Fruit fly (Drosophila melanogaster) whole organism, larva: ENCODE results near the gene Ogg1.

Experiments
- noc ChIP-seq: fragments of 200-800 bp; sonication (Bioruptor generic); optimal IDR thresholded peaks from 3 replicates; lab custom pipeline; 2019; ENCODE audit warnings: missing biosample characterization, mild to moderate bottlenecking, missing genetic modification characterization, moderate library complexity

Gene Ogg1

dm6 chrX:8671348-8672298 lies 18.5 kb upstream of the Ogg1 start:
- no peak for TF ChIP-seq noc

dm6 chrX:8676631-8677224 lies 13.4 kb upstream of the Ogg1 start, which contains the start of gene Rubicon:
Gene Rubicon (plus strand): TSS chrX:8677063.
- no peak for TF ChIP-seq noc

dm6 chrX:8677434-8677833 lies 12.7 kb upstream of the Ogg1 start:
- TF ChIP-seq noc: no peak

dm6 chrX:8681189-8681821 lies 8.8 kb upstream of the Ogg1 start, which contains the start of gene CAH3:
Gene CAH3 (plus strand): TSS chrX:8681252.
- TF ChIP-seq noc: peak; percentile 90

- TF ChIP-seq noc: no peak
Observed at dm6 chrX:8681822-8682632, 8.1 kb upstream of the Ogg1 start.

dm6 chrX:8685394-8685793 lies 4.7 kb upstream of the Ogg1 start:
- peak; percentile 92 for TF ChIP-seq noc

dm6 chrX:8693520-8693919 lies 3.4 kb downstream of the Ogg1 start, which contains the start of gene CG11294:
Gene CG11294 (minus strand): TSS chrX:8693620.
- no peak for TF ChIP-seq noc

- no peak for TF ChIP-seq noc
Observed at dm6 chrX:8694066-8694822, 4.1 kb downstream of the Ogg1 start.

- no peak for TF ChIP-seq noc
Observed at dm6 chrX:8694823-8695492, 4.8 kb downstream of the Ogg1 start.

dm6 chrX:8696106-8696595 lies 6.0 kb downstream of the Ogg1 start:
- no peak for TF ChIP-seq noc

- peak; percentile 17 for TF ChIP-seq noc
Observed at dm6 chrX:8709234-8709843, 19.2 kb downstream of the Ogg1 start, which contains the start of gene Hexo2. Gene Hexo2 (plus strand): TSS chrX:8709652.

- peak; percentile 89 for TF ChIP-seq noc
Observed at dm6 chrX:8714064-8715046, 24.2 kb downstream of the Ogg1 start, which contains the start of the genes CG2004 and CG1785. Gene CG2004 (minus strand): TSS chrX:8714924. Gene CG1785 (plus strand): TSS chrX:8714936.

- TF ChIP-seq noc: no peak
Observed at dm6 chrX:8720213-8720612, 30.1 kb downstream of the Ogg1 start, which contains the start of gene CG1789. Gene CG1789 (plus strand): TSS chrX:8720520.
